Fruit fly (Drosophila melanogaster): ENCODE data around the gene Rev1.

The Rev1 gene

DNA sequence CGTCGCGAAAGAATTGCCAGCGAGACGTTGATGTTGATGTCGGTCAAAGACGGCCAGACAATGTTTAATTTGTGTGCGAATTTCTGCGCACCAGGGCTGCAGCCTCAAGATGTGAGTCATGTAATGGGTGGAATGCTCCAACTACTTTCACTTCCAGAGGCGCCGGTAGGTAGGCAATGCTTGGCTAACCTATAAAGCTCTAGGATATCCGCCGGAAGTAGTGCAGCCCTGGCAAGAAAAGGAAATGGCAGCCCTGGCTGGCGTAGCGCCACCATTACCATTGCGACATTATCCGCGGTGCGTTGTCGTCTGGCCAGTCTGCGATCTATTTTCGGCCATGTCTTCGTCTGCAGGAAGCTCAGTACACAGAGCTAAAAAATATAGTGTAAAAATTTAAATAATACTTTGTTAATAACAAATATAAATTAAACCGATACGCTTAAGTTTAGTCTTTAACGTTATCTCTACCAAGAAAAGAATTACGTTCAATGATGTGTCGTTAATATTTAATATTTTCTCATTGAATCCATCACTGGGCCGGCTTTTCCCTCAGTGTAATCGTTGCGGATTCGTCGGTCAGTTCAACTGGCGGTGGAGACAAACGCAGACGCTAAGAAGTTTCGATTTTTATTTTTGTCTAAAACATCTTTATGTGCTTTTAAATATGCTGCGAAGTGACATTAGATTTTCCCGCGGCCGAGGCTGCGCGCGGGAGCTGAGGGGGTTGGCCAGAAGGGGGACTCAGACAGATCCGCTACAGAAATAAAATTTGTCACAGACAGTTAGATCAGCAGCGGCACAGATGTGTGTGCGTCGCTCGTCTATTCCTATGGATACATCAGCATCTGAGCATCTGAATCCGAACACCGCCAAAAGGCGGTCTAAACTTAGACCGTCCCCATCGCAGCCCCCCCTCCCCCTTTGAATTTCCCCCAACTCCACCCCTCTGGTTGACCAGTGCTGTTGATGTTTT is 42.2 kb upstream of the Rev1 start (continued):
- peak; percentile 52 for TF ChIP-seq ssp (GFP tag; IDR thresholded peaks at IDR 0.05)
- TF ChIP-seq CG7372 (GFP tag; IDR thresholded peaks at IDR 0.05) = peak; percentile 69
- TF ChIP-seq gem (tag; optimal IDR thresholded peaks at IDR 0.05) = peak; percentile 60
- peak; percentile 18 for TF ChIP-seq CG8359 (GFP tag; optimal IDR thresholded peaks at IDR 0.05; ENCODE audit: borderline replicate concordance)
- TF ChIP-seq CG16813 (GFP tag; IDR thresholded peaks at IDR 0.05; ENCODE audit: partially characterized antibody) = no peak
- TF ChIP-seq CG30403 (GFP tag; optimal IDR thresholded peaks at IDR 0.05) = peak; percentile 61
- no peak for TF ChIP-seq Deaf1 (tag; optimal IDR thresholded peaks at IDR 0.05)
- peak; percentile 8 for TF ChIP-seq repo (GFP tag; optimal IDR thresholded peaks at IDR 0.05)
- peak; percentile 27 for TF ChIP-seq Six4 (GFP tag; optimal IDR thresholded peaks at IDR 0.05)
- peak; percentile 3 for TF ChIP-seq crc (GFP tag; optimal IDR thresholded peaks at IDR 0.05)
- TF ChIP-seq CG31365 (tag; optimal IDR thresholded peaks at IDR 0.05) = peak; percentile 57
- peak; percentile 32 for TF ChIP-seq ac (GFP tag; optimal IDR thresholded peaks at IDR 0.05)
- TF ChIP-seq slbo (GFP tag; IDR thresholded peaks at IDR 0.05) = peak; percentile 76
- TF ChIP-seq mld (GFP tag; IDR thresholded peaks at IDR 0.05; ENCODE audit: partially characterized antibody) = no peak
- peak; percentile 86 for TF ChIP-seq CG34422 (GFP tag; IDR thresholded peaks at IDR 0.05)
- peak; percentile 39 for TF ChIP-seq CG16863 (GFP tag; optimal IDR thresholded peaks at IDR 0.05)
- peak; percentile 16 for TF ChIP-seq CG33557 (GFP tag; optimal IDR thresholded peaks at IDR 0.05)
- TF ChIP-seq CG12071 (GFP tag; optimal IDR thresholded peaks at IDR 0.05) = peak; percentile 81
- TF ChIP-seq CoRest (tag; optimal IDR thresholded peaks at IDR 0.05) = peak; percentile 74
- TF ChIP-seq CG3995 (GFP tag; optimal IDR thresholded peaks at IDR 0.05) = peak; percentile 43
- no peak for TF ChIP-seq CG8765 (GFP tag; IDR thresholded peaks at IDR 0.05)
- TF ChIP-seq unpg (GFP tag; optimal IDR thresholded peaks at IDR 0.05) = peak; percentile 65
- peak; percentile 62 for TF ChIP-seq CG3407 (GFP tag; optimal IDR thresholded peaks at IDR 0.05)
- TF ChIP-seq sob (GFP tag; IDR thresholded peaks at IDR 0.05) = peak; percentile 74
- peak; percentile 26 for TF ChIP-seq Max (GFP tag; optimal IDR thresholded peaks at IDR 0.05)
- TF ChIP-seq vfl (GFP tag; optimal IDR thresholded peaks at IDR 0.05) = peak; percentile 9
- TF ChIP-seq Xrp1 (GFP tag; IDR thresholded peaks at IDR 0.05) = peak; percentile 51; the same call in 1 of the 2 replicates
- peak; percentile 74 for TF ChIP-seq CG17328 (GFP tag; IDR thresholded peaks at IDR 0.05)
- peak; percentile 47 for TF ChIP-seq tap (tag; optimal IDR thresholded peaks at IDR 0.05)
- peak; percentile 32 for TF ChIP-seq CG10267 (tag; optimal IDR thresholded peaks at IDR 0.05)
- no peak for TF ChIP-seq btn (GFP tag; optimal IDR thresholded peaks at IDR 0.05)
- peak; percentile 51 for TF ChIP-seq Dek (tag; optimal IDR thresholded peaks at IDR 0.05)
- TF ChIP-seq Hmx (GFP tag; optimal IDR thresholded peaks at IDR 0.05) = no peak
- no peak for TF ChIP-seq luna (GFP tag; optimal IDR thresholded peaks at IDR 0.05)
- peak; percentile 59 for TF ChIP-seq shn (GFP tag; optimal IDR thresholded peaks at IDR 0.05)
- TF ChIP-seq hb (GFP tag; IDR thresholded peaks at IDR 0.05; ENCODE audit: partially characterized antibody) = no peak
- no peak for TF ChIP-seq Spps (tag; optimal IDR thresholded peaks at IDR 0.05)
- no peak for TF ChIP-seq Lim3 (GFP tag; IDR thresholded peaks at IDR 0.05)
- TF ChIP-seq CG6272 (GFP tag; IDR thresholded peaks at IDR 0.05) = peak; percentile 51
- no peak for TF ChIP-seq CG5245 (GFP tag; optimal IDR thresholded peaks at IDR 0.05)
- TF ChIP-seq klu (GFP tag; IDR thresholded peaks at IDR 0.05) = peak; percentile 55
- TF ChIP-seq CG18476 (GFP tag; optimal IDR thresholded peaks at IDR 0.05) = no peak
- TF ChIP-seq CG11504 (tag; optimal IDR thresholded peaks at IDR 0.05) = peak; percentile 65
- TF ChIP-seq Kr (GFP tag; optimal IDR thresholded peaks at IDR 0.05) = no peak
- peak; percentile 38; the same call in 1 of the 2 replicates for TF ChIP-seq aop (GFP tag; IDR thresholded peaks at IDR 0.05)
- TF ChIP-seq trem (tag; optimal IDR thresholded peaks at IDR 0.05) = peak; percentile 18
- TF ChIP-seq CTCF (GFP tag; optimal IDR thresholded peaks at IDR 0.05) = no peak
- peak; percentile 32 for TF ChIP-seq Nf-YB (GFP tag; optimal IDR thresholded peaks at IDR 0.05)
- TF ChIP-seq croc (GFP tag; conservative IDR thresholded peaks at IDR 0.05) = no peak
